Worm (Caenorhabditis elegans): ENCODE data around the gene str-198.

ce11 chrV:16049177-16049576 is 1.6 kb downstream of the str-198 start, which contains the start of gene best-12:
- no peak for TF ChIP-seq hlh-30 (tag; optimal IDR thresholded peaks at IDR 0.05; ENCODE audit: insufficient read depth)
- TF ChIP-seq set-16 (GFP tag; IDR thresholded peaks at IDR 0.05) = no peak

All from whole organism, L4 larva.